Fruit fly (Drosophila melanogaster) whole organism, pupa: ENCODE data around the gene bab1.

Experiments used
- CG12605 ChIP-seq: fragments of 200-800 bp; sonication (Bioruptor generic); IDR thresholded peaks from 2 replicates; pipeline ENCODE4 v1.3.6; 2022; ENCODE audit warnings: missing biosample characterization, missing genetic modification characterization
- CG15710 ChIP-seq: fragments of 200-800 bp; sonication (Bioruptor generic); optimal IDR thresholded peaks from 2 replicates; lab custom pipeline; 2018; ENCODE audit warnings: missing biosample characterization, mild to moderate bottlenecking, missing genetic modification characterization, moderate library complexity
- CG17806 ChIP-seq: fragments of 200-800 bp; sonication (Bioruptor generic); optimal IDR thresholded peaks from 2 replicates; lab custom pipeline; 2018; ENCODE audit warnings: missing biosample characterization, mild to moderate bottlenecking, missing genetic modification characterization, moderate library complexity
- CG32121 ChIP-seq: fragments of 200-800 bp; sonication (Bioruptor generic); IDR thresholded peaks from 2 replicates; pipeline ENCODE4 v1.3.6; 2022; ENCODE audit warnings: missing biosample characterization, missing genetic modification characterization
- CG34367 ChIP-seq: fragments of 200-800 bp; sonication (Bioruptor generic); optimal IDR thresholded peaks from 2 replicates; lab custom pipeline; 2018; ENCODE audit warnings: missing biosample characterization, mild to moderate bottlenecking, missing genetic modification characterization
- CG9948 ChIP-seq: fragments of 200-800 bp; sonication (Bioruptor generic); optimal IDR thresholded peaks from 2 replicates; lab custom pipeline; 2018; ENCODE audit warnings: missing biosample characterization, mild to moderate bottlenecking, missing genetic modification characterization, moderate library complexity
- D1 ChIP-seq: fragments of 200-800 bp; sonication (Bioruptor generic); optimal IDR thresholded peaks from 2 replicates; lab custom pipeline; 2018; ENCODE audit warnings: missing biosample characterization, mild to moderate bottlenecking, missing genetic modification characterization, moderate library complexity
- Ets98B ChIP-seq: fragments of 200-800 bp; sonication (Bioruptor generic); IDR thresholded peaks from 2 replicates; pipeline ENCODE4 v1.3.6; 2022; ENCODE audit warnings: missing biosample characterization, missing genetic modification characterization
- Snoo ChIP-seq: fragments of 200-800 bp; sonication (Bioruptor generic); optimal IDR thresholded peaks from 3 replicates; lab custom pipeline; 2017; ENCODE audit warnings: missing biosample characterization, mild to moderate bottlenecking, missing genetic modification characterization, inconsistent platforms

DNA sequence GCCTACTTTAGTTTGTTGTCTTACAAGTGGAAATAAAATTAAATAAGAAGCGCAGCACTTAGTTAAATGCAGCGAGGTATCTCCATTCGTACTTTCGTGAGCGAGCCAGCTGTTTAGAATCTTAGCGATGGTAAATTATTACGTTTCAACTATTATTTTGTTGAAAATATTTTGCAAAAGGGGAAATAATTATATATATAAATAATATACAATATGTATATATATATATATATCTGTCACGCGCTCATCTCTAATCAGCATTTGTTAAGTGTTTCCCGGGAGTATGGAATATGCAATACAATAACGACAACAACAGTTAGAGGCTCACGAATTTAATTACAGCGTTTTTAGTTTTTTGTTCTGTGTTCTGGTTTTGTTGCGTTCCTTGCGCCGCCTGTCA is 17.6 kb downstream of the bab1 start:
- TF ChIP-seq CG9948 (no peak), Snoo (tag; lab: Kevin White, UChicago) (no peak), CG34367 (tag; lab: Kevin White, UChicago) (no peak), CG32121 (GFP tag; lab: Robert Waterston, UW) (no peak), Ets98B (GFP tag; lab: Robert Waterston, UW) (0 out of 2 replicates have a peak, but pooled peaks have one; percentile 41), CG15710 (tag; lab: Kevin White, UChicago) (no peak), D1 (tag; lab: Kevin White, UChicago) (no peak), CG12605 (GFP tag; lab: Robert Waterston, UW) (no peak), CG17806 (tag; lab: Kevin White, UChicago) (no peak)
